Worm (Caenorhabditis elegans) whole organism, L1 larva: ENCODE results near the gene C53C7.3.

ENCODE experiments used
- C04F5.9 ChIP-seq: sonication (generic microtip); optimal IDR thresholded peaks from 2 replicates; lab custom pipeline; 2016; ENCODE audit warnings: missing genetic modification characterization, missing compliant biosample characterization
- F16B12.6 ChIP-seq: fragments of 150-350 bp; optimal IDR thresholded peaks from 2 replicates; lab custom pipeline; 2014; ENCODE audit warnings: missing biosample characterization, missing genetic modification characterization
- alr-1 ChIP-seq: fragments of 200-800 bp; sonication (Bioruptor generic); optimal IDR thresholded peaks from 2 replicates; lab custom pipeline; 2018; ENCODE audit warnings: borderline replicate concordance, mild to moderate bottlenecking, missing genetic modification characterization, missing compliant biosample characterization
- ama-1 ChIP-seq: fragments of 150-350 bp; optimal IDR thresholded peaks from 2 replicates; lab custom pipeline; 2014
- blmp-1 ChIP-seq: fragments of 150-350 bp; optimal IDR thresholded peaks from 2 replicates; lab custom pipeline; 2014; ENCODE audit warnings: missing biosample characterization, missing genetic modification characterization
- ceh-82 ChIP-seq, 3 experiments: fragments of 150-350 bp in 1 of 3; sonication (generic microtip) in 2 of 3; optimal IDR thresholded peaks; 2 replicates each; lab custom pipeline; 2014 to 2017; ENCODE audit warnings: missing biosample characterization in 3 of 3, missing genetic modification characterization in 3 of 3
- dpl-1 ChIP-seq, 3 experiments: fragments of 150-350 bp in 2 of 3; sonication (generic microtip) in 1 of 3; optimal IDR thresholded peaks; 2 replicates each; lab custom pipeline; 2014 to 2017; ENCODE audit warnings: missing biosample characterization in 3 of 3, missing genetic modification characterization in 3 of 3, missing genetic modification reagents in 3 of 3
- dsc-1 ChIP-seq: sonication (generic microtip); optimal IDR thresholded peaks from 2 replicates; lab custom pipeline; 2016; ENCODE audit warnings: mild to moderate bottlenecking, missing genetic modification characterization, missing compliant biosample characterization
- efl-1 ChIP-seq, 4 experiments: fragments of 150-350 bp; optimal IDR thresholded peaks in 3 of 4; peaks in 1 of 4; 1 replicate in 1 of 4; 2 replicates in 3 of 4; lab custom pipeline; 2014; ENCODE audit warnings: missing biosample characterization in 2 of 4, missing genetic modification characterization in 2 of 4, missing genetic modification reagents in 2 of 4
- egl-13 ChIP-seq: sonication (generic microtip); optimal IDR thresholded peaks from 2 replicates; lab custom pipeline; 2016; ENCODE audit warnings: missing genotype, missing genetic modification reagents, missing genetic modification characterization, missing compliant biosample characterization
- egl-27 ChIP-seq, 2 experiments: fragments of 150-350 bp in 1 of 2; sonication (generic microtip); optimal IDR thresholded peaks; 3 replicates each; lab custom pipeline; 2017 to 2018; ENCODE audit warnings: missing biosample characterization in 2 of 2, missing genetic modification characterization in 2 of 2, missing genetic modification reagents in 2 of 2
- elt-3 ChIP-seq, 6 experiments: fragments of 150-350 bp in 1 of 6; sonication (generic microtip); optimal IDR thresholded peaks; 2 replicates each; lab custom pipeline; 2017 to 2018; ENCODE audit warnings: missing biosample characterization in 6 of 6, missing genetic modification characterization in 6 of 6, inconsistent platforms in 1 of 6
- fkh-4 ChIP-seq: sonication (generic microtip); optimal IDR thresholded peaks from 2 replicates; lab custom pipeline; 2016; ENCODE audit warnings: missing compliant biosample characterization, missing genetic modification characterization, borderline replicate concordance
- fkh-8 ChIP-seq: sonication (generic microtip); optimal IDR thresholded peaks from 2 replicates; lab custom pipeline; 2016; ENCODE audit warnings: mild to moderate bottlenecking, missing genetic modification characterization, missing compliant biosample characterization
- grh-1 ChIP-seq: fragments of 200-800 bp; sonication (Bioruptor generic); IDR thresholded peaks from 2 replicates; pipeline ENCODE4 v1.3.6; 2022; ENCODE audit warnings: missing genetic modification reagents, missing genetic modification characterization, missing compliant biosample characterization
- hlh-4 ChIP-seq: sonication (generic microtip); optimal IDR thresholded peaks from 2 replicates; lab custom pipeline; 2016; ENCODE audit warnings: mild to moderate bottlenecking, missing genetic modification characterization, missing compliant biosample characterization
- irx-1 ChIP-seq: sonication (generic microtip); optimal IDR thresholded peaks from 2 replicates; lab custom pipeline; 2016; ENCODE audit warnings: missing genetic modification characterization, missing compliant biosample characterization
- jun-1 ChIP-seq: fragments of 150-350 bp; optimal IDR thresholded peaks from 2 replicates; lab custom pipeline; 2014; ENCODE audit warnings: missing biosample characterization, missing genetic modification reagents, missing genetic modification characterization
- lin-14 ChIP-seq: fragments of 200-800 bp; sonication (Bioruptor generic); optimal IDR thresholded peaks from 2 replicates; lab custom pipeline; 2018; ENCODE audit warnings: mild to moderate bottlenecking, missing genetic modification characterization, moderate library complexity, missing compliant biosample characterization
- lin-35 ChIP-seq, 2 experiments: fragments of 150-350 bp; optimal IDR thresholded peaks; 2 replicates each; lab custom pipeline; 2014; ENCODE audit warnings: missing biosample characterization in 2 of 2, missing genetic modification characterization in 2 of 2, missing genetic modification reagents in 2 of 2
- lsy-2 ChIP-seq, 2 experiments: fragments of 150-350 bp; optimal IDR thresholded peaks; 2 replicates each; lab custom pipeline; 2014; ENCODE audit warnings: missing biosample characterization in 2 of 2, missing genetic modification characterization in 2 of 2
- mab-9 ChIP-seq: fragments of 200-800 bp; sonication (Bioruptor generic); IDR thresholded peaks from 2 replicates; pipeline ENCODE4 v1.3.6; 2022; ENCODE audit warnings: missing genetic modification reagents, missing genetic modification characterization, missing compliant biosample characterization
- mef-2 ChIP-seq: fragments of 150-350 bp; optimal IDR thresholded peaks from 2 replicates; lab custom pipeline; 2014; ENCODE audit warnings: missing biosample characterization, missing genetic modification characterization
- mep-1 ChIP-seq: fragments of 150-350 bp; optimal IDR thresholded peaks from 2 replicates; lab custom pipeline; 2014; ENCODE audit warnings: missing biosample characterization, missing genetic modification characterization
- nhr-11 ChIP-seq: fragments of 150-350 bp; optimal IDR thresholded peaks from 2 replicates; lab custom pipeline; 2014; ENCODE audit warnings: missing biosample characterization, missing genetic modification characterization
- nhr-12 ChIP-seq: sonication (generic microtip); optimal IDR thresholded peaks from 2 replicates; lab custom pipeline; 2017; ENCODE audit warnings: missing biosample characterization, missing genetic modification characterization
- nhr-20 ChIP-seq: sonication (generic microtip); optimal IDR thresholded peaks from 2 replicates; lab custom pipeline; 2016; ENCODE audit warnings: mild to moderate bottlenecking, missing genetic modification characterization, missing compliant biosample characterization
- nhr-237 ChIP-seq: fragments of 150-350 bp; optimal IDR thresholded peaks from 2 replicates; lab custom pipeline; 2014; ENCODE audit warnings: missing biosample characterization, missing genetic modification characterization
- nhr-28 ChIP-seq: fragments of 150-350 bp; optimal IDR thresholded peaks from 2 replicates; lab custom pipeline; 2014; ENCODE audit warnings: missing biosample characterization, missing genetic modification characterization
- nhr-71 ChIP-seq: sonication (generic microtip); optimal IDR thresholded peaks from 2 replicates; lab custom pipeline; 2016; ENCODE audit warnings: mild to moderate bottlenecking, missing genetic modification characterization, moderate library complexity, missing compliant biosample characterization
- nhr-76 ChIP-seq: sonication (generic microtip); optimal IDR thresholded peaks from 2 replicates; lab custom pipeline; 2017; ENCODE audit warnings: missing biosample characterization, missing genetic modification characterization
- nhr-77 ChIP-seq: fragments of 150-350 bp; optimal IDR thresholded peaks from 2 replicates; lab custom pipeline; 2014; ENCODE audit warnings: missing biosample characterization, missing genetic modification characterization
- nhr-84 ChIP-seq: sonication (generic microtip); optimal IDR thresholded peaks from 2 replicates; lab custom pipeline; 2017; ENCODE audit warnings: missing biosample characterization, missing genetic modification characterization
- nhr-85 ChIP-seq: sonication (generic microtip); peaks from one replicate; lab custom pipeline; 2016; ENCODE audit warnings: missing genetic modification characterization, inconsistent platforms, missing compliant biosample characterization
- nhr-90 ChIP-seq: sonication (generic microtip); optimal IDR thresholded peaks from 2 replicates; lab custom pipeline; 2016; ENCODE audit warnings: mild to moderate bottlenecking, missing genetic modification characterization, missing compliant biosample characterization; ENCODE audit not compliant: poor library complexity
- pax-3 ChIP-seq: fragments of 200-800 bp; sonication (Bioruptor generic); optimal IDR thresholded peaks from 2 replicates; lab custom pipeline; 2018; ENCODE audit warnings: mild to moderate bottlenecking, missing genetic modification characterization, moderate library complexity, missing compliant biosample characterization
- skn-1 ChIP-seq: fragments of 150-350 bp; optimal IDR thresholded peaks from 2 replicates; lab custom pipeline; 2014; ENCODE audit warnings: missing biosample characterization, missing genetic modification characterization
- snpc-4 ChIP-seq: fragments of 150-350 bp; optimal IDR thresholded peaks from 2 replicates; lab custom pipeline; 2014; ENCODE audit warnings: missing biosample characterization, missing genetic modification characterization
- snu-23 ChIP-seq: sonication (generic microtip); optimal IDR thresholded peaks from 2 replicates; lab custom pipeline; 2016; ENCODE audit warnings: missing genetic modification characterization, missing compliant biosample characterization
- sox-4 ChIP-seq: sonication (generic microtip); optimal IDR thresholded peaks from 2 replicates; lab custom pipeline; 2016; ENCODE audit warnings: missing genetic modification characterization, missing compliant biosample characterization
- tlp-1 ChIP-seq: fragments of 150-350 bp; optimal IDR thresholded peaks from 2 replicates; lab custom pipeline; 2014; ENCODE audit warnings: missing biosample characterization, missing genetic modification characterization
- unc-30 ChIP-seq: sonication (generic microtip); optimal IDR thresholded peaks from 2 replicates; lab custom pipeline; 2017; ENCODE audit warnings: missing biosample characterization, missing genetic modification characterization
- unc-86 ChIP-seq: sonication (generic microtip); optimal IDR thresholded peaks from 2 replicates; lab custom pipeline; 2016; ENCODE audit warnings: missing genetic modification characterization, missing compliant biosample characterization
- xbp-1 ChIP-seq: sonication (generic microtip); optimal IDR thresholded peaks from 2 replicates; lab custom pipeline; 2016; ENCODE audit warnings: missing genetic modification characterization, missing compliant biosample characterization
- zag-1 ChIP-seq: fragments of 150-350 bp; optimal IDR thresholded peaks from 2 replicates; lab custom pipeline; 2014; ENCODE audit warnings: missing biosample characterization, missing genetic modification characterization
- ztf-11 ChIP-seq, 2 experiments: sonication (generic microtip); optimal IDR thresholded peaks; 2 replicates each; lab custom pipeline; 2016 to 2017; ENCODE audit warnings: missing genetic modification characterization in 2 of 2, missing biosample characterization in 1 of 2, missing compliant biosample characterization in 1 of 2
- ztf-4 ChIP-seq: fragments of 150-350 bp; optimal IDR thresholded peaks from 2 replicates; lab custom pipeline; 2014; ENCODE audit warnings: missing biosample characterization, missing genetic modification characterization

The C53C7.3 gene

DNA sequence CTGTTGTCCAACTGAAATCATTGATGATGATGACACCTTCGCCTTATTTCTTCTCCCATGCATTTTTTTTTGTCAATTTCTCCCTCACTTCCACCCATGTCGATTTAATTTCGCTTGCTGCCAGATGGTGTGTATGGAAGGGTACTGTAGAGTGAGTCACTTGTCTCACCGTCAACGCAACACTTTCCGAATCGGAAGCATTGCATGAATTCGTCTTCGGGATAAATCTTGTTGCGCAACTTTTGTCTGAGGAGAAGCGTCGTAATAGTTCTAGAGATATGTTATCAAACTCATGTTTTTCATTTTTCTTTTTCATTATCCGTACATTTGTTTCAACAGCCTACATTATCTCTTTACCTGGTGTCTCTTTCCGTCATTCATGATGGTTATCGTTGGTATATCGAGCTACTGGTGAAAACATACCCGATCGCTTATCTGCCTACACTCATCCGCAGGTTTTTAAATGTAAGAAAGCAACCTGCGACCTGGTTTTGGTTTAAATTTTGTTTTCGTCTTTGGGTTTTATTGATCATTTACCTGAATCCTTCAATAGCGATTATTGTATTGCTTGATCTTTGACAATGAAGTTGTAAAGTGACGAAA, 43.8 kb upstream of the C53C7.3 start:
- no peak for TF ChIP-seq ztf-4 (tag; lab: Kevin White, UChicago)
- TF ChIP-seq irx-1 (tag; lab: Kevin White, UChicago) = no peak
- no peak for TF ChIP-seq ceh-82 (tag; optimal IDR thresholded peaks at IDR 0.05; lab: Kevin White, UChicago)
- peak; percentile 82 for TF ChIP-seq blmp-1 (tag; lab: Kevin White, UChicago)
- TF ChIP-seq sox-4 = no peak
- TF ChIP-seq lsy-2 (tag; optimal IDR thresholded peaks at IDR 0.05; lab: Kevin White, UChicago) = peak in 1 of 2 experiments; percentile 42
- TF ChIP-seq fkh-4 (tag; lab: Kevin White, UChicago) = no peak
- peak; percentile 81 for TF ChIP-seq nhr-85 (tag; lab: Kevin White, UChicago)
- TF ChIP-seq elt-3 (tag; optimal IDR thresholded peaks at IDR 0.05; lab: Kevin White, UChicago) = peak in 1 of 6 experiments; percentile 16
- no peak for TF ChIP-seq pax-3 (tag; lab: Kevin White, UChicago)
- no peak for TF ChIP-seq efl-1 (optimal IDR thresholded peaks at IDR 0.05; lab: Kevin White, UChicago)
- peak in 1 of 2 experiments; percentile 59 for TF ChIP-seq efl-1 (GFP tag; optimal IDR thresholded peaks at IDR 0.05 in 1 of 2; lab: Kevin White, UChicago)
- TF ChIP-seq lin-14 (GFP tag; lab: Kevin White, UChicago) = peak; percentile 45

ce11 chrX:13005730-13006129, 42.6 kb upstream of the C53C7.3 start:
- no peak for TF ChIP-seq blmp-1 (tag; lab: Kevin White, UChicago)
- no peak for TF ChIP-seq F16B12.6 (tag; lab: Kevin White, UChicago)
- TF ChIP-seq zag-1 (tag; lab: Kevin White, UChicago) = no peak
- no peak for TF ChIP-seq nhr-90 (tag; lab: Kevin White, UChicago)
- no peak for TF ChIP-seq nhr-11 (tag; lab: Kevin White, UChicago)
- no peak for TF ChIP-seq mef-2
- TF ChIP-seq mep-1 (tag; lab: Kevin White, UChicago) = no peak
- no peak for TF ChIP-seq unc-30 (tag; lab: Kevin White, UChicago)
- no peak for TF ChIP-seq tlp-1 (tag; lab: Kevin White, UChicago)
- TF ChIP-seq nhr-20 (tag; lab: Kevin White, UChicago) = no peak
- TF ChIP-seq nhr-76 (tag; lab: Kevin White, UChicago) = no peak
- no peak for TF ChIP-seq unc-86 (tag; lab: Kevin White, UChicago)
- TF ChIP-seq lin-35 (GFP tag; optimal IDR thresholded peaks at IDR 0.05; lab: Kevin White, UChicago) = no peak
- no peak for TF ChIP-seq skn-1 (tag; lab: Kevin White, UChicago)
- TF ChIP-seq nhr-28 (tag; lab: Kevin White, UChicago) = no peak

ce11 chrX:13006328-13006727, 42.0 kb upstream of the C53C7.3 start:
- peak; percentile 14; the same call in 1 of the 2 replicates for TF ChIP-seq grh-1
- TF ChIP-seq lin-35 (GFP tag; optimal IDR thresholded peaks at IDR 0.05; lab: Kevin White, UChicago) = no peak
- no peak for TF ChIP-seq nhr-77 (tag; lab: Kevin White, UChicago)
- TF ChIP-seq blmp-1 (tag; lab: Kevin White, UChicago) = peak; percentile 71
- TF ChIP-seq snpc-4 = no peak
- TF ChIP-seq dpl-1 (GFP tag; optimal IDR thresholded peaks at IDR 0.05; lab: Kevin White, UChicago) = no peak
- no peak for TF ChIP-seq efl-1 (optimal IDR thresholded peaks at IDR 0.05; lab: Kevin White, UChicago)
- no peak for TF ChIP-seq efl-1 (GFP tag; optimal IDR thresholded peaks at IDR 0.05 in 1 of 2; lab: Kevin White, UChicago)
- TF ChIP-seq fkh-8 = no peak
- peak; percentile 37 for TF ChIP-seq nhr-20 (tag; lab: Kevin White, UChicago)
- TF ChIP-seq nhr-71 = peak; percentile 34
- TF ChIP-seq alr-1 (tag; lab: Kevin White, UChicago) = no peak
- TF ChIP-seq xbp-1 = no peak
- no peak for TF ChIP-seq jun-1 (tag; lab: Kevin White, UChicago)
- TF ChIP-seq hlh-4 = no peak
- TF ChIP-seq nhr-11 (tag; lab: Kevin White, UChicago) = no peak
- TF ChIP-seq egl-13 = no peak
- no peak for TF ChIP-seq mab-9
- TF ChIP-seq nhr-237 (tag; lab: Kevin White, UChicago) = no peak
- no peak for TF ChIP-seq C04F5.9 (tag; lab: Kevin White, UChicago)
- no peak for TF ChIP-seq zag-1 (tag; lab: Kevin White, UChicago)
- TF ChIP-seq ama-1 (lab: Kevin White, UChicago) = no peak
- TF ChIP-seq nhr-12 (tag; lab: Kevin White, UChicago) = no peak
- no peak for TF ChIP-seq mep-1 (tag; lab: Kevin White, UChicago)
- no peak for TF ChIP-seq sox-4
- TF ChIP-seq nhr-84 = no peak
- TF ChIP-seq snu-23 (GFP tag; lab: Kevin White, UChicago) = peak; percentile 42
- no peak for TF ChIP-seq ztf-11 (tag; optimal IDR thresholded peaks at IDR 0.05; lab: Kevin White, UChicago)
- TF ChIP-seq egl-27 (tag; optimal IDR thresholded peaks at IDR 0.05; lab: Kevin White, UChicago) = no peak
- TF ChIP-seq ztf-4 (tag; lab: Kevin White, UChicago) = no peak
- TF ChIP-seq dsc-1 (tag; lab: Kevin White, UChicago) = no peak
